Worm (Caenorhabditis elegans) whole organism, L4 larva: ENCODE results near the gene bli-2.

ENCODE experiments used
- F37D6.2 ChIP-seq: sonication (generic microtip); optimal IDR thresholded peaks from 2 replicates; lab custom pipeline; 2016; ENCODE audit warnings: mild to moderate bottlenecking, missing genetic modification characterization, missing compliant biosample characterization
- F49E8.2 ChIP-seq: sonication (generic microtip); optimal IDR thresholded peaks from 2 replicates; lab custom pipeline; 2016; ENCODE audit warnings: missing compliant biosample characterization, mild to moderate bottlenecking, missing genetic modification characterization, borderline replicate concordance
- R02D3.7 ChIP-seq: fragments of 150-350 bp; sonication (generic microtip); optimal IDR thresholded peaks from 3 replicates; lab custom pipeline; 2014; ENCODE audit warnings: missing biosample characterization, missing genetic modification characterization
- Y48G9A.11 ChIP-seq: fragments of 200-800 bp; sonication (Bioruptor generic); IDR thresholded peaks from 2 replicates; pipeline ENCODE4 v1.3.6; 2022; ENCODE audit warnings: missing genetic modification reagents, missing genetic modification characterization, missing compliant biosample characterization
- ZK337.2 ChIP-seq: fragments of 200-800 bp; sonication (Bioruptor generic); IDR thresholded peaks from 2 replicates; pipeline ENCODE4 v1.3.6; 2022; ENCODE audit warnings: missing genetic modification reagents, missing genetic modification characterization, missing compliant biosample characterization
- aha-1 ChIP-seq: fragments of 150-350 bp; peaks from one replicate; lab custom pipeline; 2014; ENCODE audit warnings: missing biosample characterization, missing genetic modification characterization
- arid-1 ChIP-seq: fragments of 200-800 bp; sonication (Bioruptor generic); conservative IDR thresholded peaks from 2 replicates; pipeline ENCODE4 v1.3.6; 2022; ENCODE audit warnings: missing genetic modification reagents, missing genetic modification characterization, missing compliant biosample characterization
- ceh-20 ChIP-seq: fragments of 200-800 bp; sonication (Bioruptor generic); IDR thresholded peaks from 2 replicates; pipeline ENCODE4 v1.3.6; 2022; ENCODE audit warnings: missing genetic modification reagents, missing genetic modification characterization, missing compliant biosample characterization
- ceh-32 ChIP-seq: sonication (generic microtip); optimal IDR thresholded peaks from 2 replicates; lab custom pipeline; 2016; ENCODE audit warnings: mild to moderate bottlenecking, missing genetic modification characterization, missing compliant biosample characterization; ENCODE audit not compliant: poor library complexity
- ceh-44 ChIP-seq: fragments of 200-800 bp; sonication (Bioruptor generic); IDR thresholded peaks from 2 replicates; pipeline ENCODE4 v1.3.6; 2022; ENCODE audit warnings: missing genetic modification reagents, missing genetic modification characterization, missing compliant biosample characterization
- ceh-82 ChIP-seq: sonication (generic microtip); optimal IDR thresholded peaks from 2 replicates; lab custom pipeline; 2017; ENCODE audit warnings: missing biosample characterization, missing genetic modification characterization
- ces-1 ChIP-seq: fragments of 150-350 bp; sonication (generic microtip); optimal IDR thresholded peaks from 4 replicates; lab custom pipeline; 2014; ENCODE audit warnings: missing biosample characterization, missing genetic modification reagents, missing genetic modification characterization
- cey-2 ChIP-seq: sonication (generic microtip); optimal IDR thresholded peaks from 3 replicates; lab custom pipeline; 2017; ENCODE audit warnings: missing genetic modification characterization, mild to moderate bottlenecking, missing compliant biosample characterization, antibody characterized with exemption, borderline replicate concordance; ENCODE audit not compliant: insufficient read depth
- daf-16 ChIP-seq, 3 experiments: sonication (generic microtip); optimal IDR thresholded peaks; 2 replicates each; lab custom pipeline; 2016 to 2017; ENCODE audit warnings: missing genetic modification characterization in 3 of 3, missing genetic modification reagents in 3 of 3, mild to moderate bottlenecking in 2 of 3, missing compliant biosample characterization in 2 of 3, missing biosample characterization in 1 of 3, moderate library complexity in 1 of 3
- dmd-6 ChIP-seq: fragments of 200-800 bp; sonication (Bioruptor generic); IDR thresholded peaks from 2 replicates; pipeline ENCODE4 v1.3.6; 2022; ENCODE audit warnings: missing genetic modification reagents, missing genetic modification characterization, missing compliant biosample characterization
- dmd-9 ChIP-seq: fragments of 200-800 bp; sonication (Bioruptor generic); IDR thresholded peaks from 2 replicates; pipeline ENCODE4 v1.3.6; 2022; ENCODE audit warnings: missing genetic modification reagents, missing genetic modification characterization, missing compliant biosample characterization
- dpl-1 ChIP-seq: fragments of 150-350 bp; optimal IDR thresholded peaks from 2 replicates; lab custom pipeline; 2014; ENCODE audit warnings: missing biosample characterization, missing genetic modification reagents, missing genetic modification characterization
- fkh-10 ChIP-seq: fragments of 150-350 bp; optimal IDR thresholded peaks from 2 replicates; lab custom pipeline; 2014; ENCODE audit warnings: missing biosample characterization, missing genetic modification reagents, missing genetic modification characterization
- hif-1 ChIP-seq, 2 experiments: sonication (generic microtip); optimal IDR thresholded peaks; 2 replicates each; lab custom pipeline; 2016 to 2017; ENCODE audit warnings: missing compliant biosample characterization in 2 of 2, missing genetic modification characterization in 2 of 2, missing genetic modification reagents in 2 of 2, missing genotype in 2 of 2, mild to moderate bottlenecking in 1 of 2
- hlh-11 ChIP-seq: fragments of 200-800 bp; sonication (Bioruptor generic); optimal IDR thresholded peaks from 2 replicates; lab custom pipeline; 2018; ENCODE audit warnings: mild to moderate bottlenecking, missing genetic modification characterization, missing compliant biosample characterization
- hmg-1.1 ChIP-seq: fragments of 200-800 bp; sonication (Bioruptor generic); IDR thresholded peaks from 2 replicates; pipeline ENCODE4 v1.3.6; 2022; ENCODE audit warnings: missing genetic modification reagents, missing genetic modification characterization, missing compliant biosample characterization
- lin-13 ChIP-seq: fragments of 150-350 bp; optimal IDR thresholded peaks from 2 replicates; lab custom pipeline; 2014; ENCODE audit warnings: missing biosample characterization, missing genetic modification reagents, missing genetic modification characterization
- lin-15B ChIP-seq: fragments of 150-350 bp; sonication (generic microtip); optimal IDR thresholded peaks from 3 replicates; lab custom pipeline; 2014; ENCODE audit warnings: missing biosample characterization, missing genetic modification characterization
- lin-38 ChIP-seq: fragments of 200-800 bp; sonication (Bioruptor generic); IDR thresholded peaks from 2 replicates; pipeline ENCODE4 v1.3.6; 2022; ENCODE audit warnings: missing genetic modification reagents, missing genetic modification characterization, missing compliant biosample characterization
- lsy-2 ChIP-seq, 2 experiments: fragments of 150-350 bp in 1 of 2; sonication (generic microtip) in 1 of 2; optimal IDR thresholded peaks; 2 replicates each; lab custom pipeline; 2014 to 2017; ENCODE audit warnings: missing biosample characterization in 2 of 2, missing genetic modification characterization in 2 of 2
- mdl-1 ChIP-seq, 2 experiments: fragments of 150-350 bp in 1 of 2; sonication (generic microtip) in 1 of 2; optimal IDR thresholded peaks; 2 replicates each; lab custom pipeline; 2014 to 2017; ENCODE audit warnings: missing biosample characterization in 2 of 2, missing genetic modification characterization in 2 of 2
- mep-1 ChIP-seq: fragments of 150-350 bp; sonication (generic microtip); optimal IDR thresholded peaks from 3 replicates; lab custom pipeline; 2014; ENCODE audit warnings: missing biosample characterization, missing genetic modification characterization
- mes-2 ChIP-seq: sonication (generic microtip); optimal IDR thresholded peaks from 2 replicates; lab custom pipeline; 2016; ENCODE audit warnings: missing genotype, mild to moderate bottlenecking, missing genetic modification characterization, missing compliant biosample characterization; ENCODE audit not compliant: poor library complexity, severe bottlenecking
- nhr-111 ChIP-seq: fragments of 200-800 bp; sonication (Bioruptor generic); optimal IDR thresholded peaks from 2 replicates; lab custom pipeline; 2018; ENCODE audit warnings: mild to moderate bottlenecking, missing genetic modification characterization, missing compliant biosample characterization
- nhr-28 ChIP-seq: fragments of 150-350 bp; optimal IDR thresholded peaks from 2 replicates; lab custom pipeline; 2014; ENCODE audit warnings: missing biosample characterization, missing genetic modification characterization
- nhr-6 ChIP-seq: fragments of 150-350 bp; optimal IDR thresholded peaks from 2 replicates; lab custom pipeline; 2014; ENCODE audit warnings: missing biosample characterization, missing genetic modification characterization
- nhr-77 ChIP-seq: fragments of 150-350 bp; optimal IDR thresholded peaks from 2 replicates; lab custom pipeline; 2014; ENCODE audit warnings: missing biosample characterization, missing genetic modification characterization
- pha-4 ChIP-seq, 2 experiments: fragments of 150-350 bp in 1 of 2; fragments of 200-800 bp in 1 of 2; sonication (Bioruptor generic) in 1 of 2; IDR thresholded peaks in 1 of 2; optimal IDR thresholded peaks in 1 of 2; 2 replicates each; pipeline versions ENCODE4 v1.3.6 to Lab custom; 2014 to 2022; ENCODE audit warnings: missing genetic modification characterization in 2 of 2, missing genetic modification reagents in 2 of 2, missing biosample characterization in 1 of 2, missing compliant biosample characterization in 1 of 2
- php-3 ChIP-seq: fragments of 200-800 bp; sonication (Bioruptor generic); IDR thresholded peaks from 2 replicates; pipeline ENCODE4 v1.3.6; 2022; ENCODE audit warnings: missing genetic modification reagents, missing genetic modification characterization, missing compliant biosample characterization
- rbr-2 ChIP-seq: sonication (generic microtip); optimal IDR thresholded peaks from 2 replicates; lab custom pipeline; 2016; ENCODE audit warnings: missing genotype, missing genetic modification characterization, missing compliant biosample characterization
- set-16 ChIP-seq: fragments of 200-800 bp; sonication (Bioruptor generic); IDR thresholded peaks from 2 replicates; pipeline ENCODE4 v1.3.6; 2022; ENCODE audit warnings: missing genetic modification reagents, missing genetic modification characterization, missing compliant biosample characterization
- unc-130 ChIP-seq: sonication (generic microtip); optimal IDR thresholded peaks from 2 replicates; lab custom pipeline; 2016; ENCODE audit warnings: missing genetic modification reagents, missing genetic modification characterization, missing compliant biosample characterization
- unc-62 ChIP-seq, 3 experiments: fragments of 150-350 bp in 1 of 3; sonication (generic microtip); optimal IDR thresholded peaks in 2 of 3; peaks in 1 of 3; 1 replicate in 1 of 3; 2 replicates in 2 of 3; lab custom pipeline; 2014 to 2017; ENCODE audit warnings: missing biosample characterization in 3 of 3, missing genetic modification characterization in 3 of 3, missing genetic modification reagents in 3 of 3, missing genotype in 1 of 3
- ztf-11 ChIP-seq: fragments of 150-350 bp; optimal IDR thresholded peaks from 2 replicates; lab custom pipeline; 2014; ENCODE audit warnings: missing biosample characterization, missing genetic modification characterization

Gene bli-2

DNA sequence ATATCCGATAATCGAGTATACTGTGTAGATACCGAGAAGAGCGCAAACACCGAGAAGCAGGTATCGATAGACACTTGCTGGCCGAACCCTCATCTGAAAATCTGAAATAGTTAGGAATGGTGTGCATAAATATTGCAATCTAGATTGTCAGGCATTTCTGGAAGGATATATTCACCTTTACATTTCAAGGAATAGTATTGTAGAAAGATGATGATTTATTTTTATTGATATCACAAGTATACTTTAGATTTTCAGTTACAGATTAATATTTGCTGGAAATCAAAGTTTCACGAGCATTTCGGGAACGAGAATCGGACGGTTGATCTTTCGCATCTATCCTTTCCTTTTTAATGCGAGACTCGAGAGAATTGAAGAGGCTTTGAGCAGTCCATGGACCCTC lies 7.4 kb upstream of the bli-2 start, which contains the start of gene fut-3:
Gene fut-3, minus strand, starts transcription at position 101 of the 400 bp plus-strand sequence.
- no peak for TF ChIP-seq lin-13 (GFP tag; lab: Kevin White, UChicago)
- no peak for TF ChIP-seq unc-130 (GFP tag; lab: Kevin White, UChicago)
- no peak for TF ChIP-seq fkh-10 (GFP tag; lab: Kevin White, UChicago)
- TF ChIP-seq lsy-2 (tag; optimal IDR thresholded peaks at IDR 0.05; lab: Kevin White, UChicago), result no peak
- no peak for TF ChIP-seq ceh-32 (tag; lab: Kevin White, UChicago)
- TF ChIP-seq nhr-111 (GFP tag; lab: Kevin White, UChicago), result no peak
- TF ChIP-seq aha-1 (tag; lab: Kevin White, UChicago), result no peak

DNA sequence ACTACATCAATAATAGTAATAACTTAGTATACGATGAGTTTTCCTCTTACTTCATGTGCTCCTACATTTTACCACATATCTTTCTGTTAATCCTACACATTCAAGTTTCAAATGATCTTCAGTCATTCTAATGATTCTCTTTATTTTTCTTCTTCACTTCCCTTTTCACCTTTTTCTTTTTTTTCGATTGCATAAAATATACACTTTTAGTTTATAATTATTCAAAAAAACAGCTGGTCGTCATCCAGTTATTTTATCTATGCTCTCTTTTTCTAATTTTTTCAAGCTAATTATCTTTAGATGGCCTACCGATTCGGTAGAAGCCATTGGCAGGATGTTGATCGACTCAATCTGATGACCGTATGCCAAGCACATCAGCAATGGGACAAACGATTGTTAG lies 2.0 kb upstream of the bli-2 start, which contains the start of gene F59E12.1:
Gene F59E12.1, plus strand, starts transcription at position 301 of the 400 bp plus-strand sequence.
- TF ChIP-seq mep-1 (tag; lab: Kevin White, UChicago), result no peak
- no peak for TF ChIP-seq ces-1 (GFP tag; lab: Kevin White, UChicago)
- no peak for TF ChIP-seq F49E8.2 (tag; lab: Kevin White, UChicago)
- TF ChIP-seq dmd-6 (GFP tag; lab: Robert Waterston, UW), result no peak
- TF ChIP-seq php-3 (GFP tag; lab: Robert Waterston, UW), result no peak

DNA sequence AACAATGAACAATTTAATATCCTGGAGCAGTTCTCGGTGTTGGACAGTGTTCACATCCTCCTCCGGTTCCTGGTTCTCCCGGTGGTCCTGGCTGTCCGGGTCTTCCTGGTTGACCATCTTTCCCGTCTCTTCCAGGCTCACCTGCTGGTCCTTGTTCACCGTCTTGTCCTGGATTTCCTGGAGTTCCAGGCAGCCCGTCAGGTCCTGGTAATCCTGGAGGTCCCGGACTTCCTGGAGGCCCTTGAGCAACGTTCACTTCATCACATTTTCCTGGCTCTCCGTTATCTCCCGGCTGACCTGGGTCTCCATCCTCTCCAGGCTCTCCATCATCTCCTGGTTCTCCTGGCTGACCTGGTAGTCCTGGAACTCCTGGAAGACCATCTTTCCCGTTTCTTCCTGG lies 808 bp downstream of the bli-2 start:
- TF ChIP-seq Y48G9A.11 (GFP tag; lab: Robert Waterston, UW) (no peak), lsy-2 (tag; optimal IDR thresholded peaks at IDR 0.05; lab: Kevin White, UChicago) (no peak), lin-38 (GFP tag; lab: Robert Waterston, UW) (no peak), ceh-20 (no peak), daf-16 (GFP tag; optimal IDR thresholded peaks at IDR 0.05; lab: Kevin White, UChicago) (no peak), daf-16 (tag; optimal IDR thresholded peaks at IDR 0.05; lab: Kevin White, UChicago) (no peak), set-16 (GFP tag; lab: Robert Waterston, UW) (peak; percentile 86), cey-2 (tag; lab: Kevin White, UChicago) (no peak)

DNA sequence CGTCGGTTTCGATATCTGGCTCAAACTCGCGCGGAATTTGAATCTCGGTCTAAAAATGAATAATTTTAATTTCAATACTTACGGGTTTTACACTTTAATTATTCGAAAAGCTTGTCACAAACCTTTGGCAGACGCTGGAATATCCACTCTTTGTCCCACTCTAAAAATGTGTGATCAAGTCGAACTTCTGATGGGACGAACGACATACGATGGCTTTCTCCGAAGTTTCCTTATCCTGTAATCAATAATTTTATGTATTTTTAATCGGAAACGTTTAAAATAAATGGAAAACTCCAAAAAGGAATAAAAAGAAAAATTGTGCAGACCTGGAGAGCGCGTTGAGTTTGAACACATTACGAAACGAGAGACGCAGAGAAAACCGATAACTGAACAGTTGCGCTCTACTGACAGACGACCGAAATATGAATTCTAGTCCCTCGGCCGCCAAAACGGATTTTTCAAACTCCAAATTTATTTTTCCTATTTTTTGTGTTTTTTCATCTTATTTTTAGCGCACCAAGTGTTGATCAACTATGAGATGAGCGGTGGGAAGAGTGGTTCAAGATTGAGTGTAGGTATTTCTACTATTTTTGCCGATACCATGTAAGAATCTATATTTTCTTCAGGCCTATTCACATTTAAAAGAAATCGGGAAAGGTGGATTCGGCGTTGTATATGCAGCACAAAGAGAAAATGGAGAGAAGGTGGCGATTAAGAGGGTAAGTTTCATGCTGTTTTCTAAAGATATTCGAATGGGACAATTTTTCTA lies 2.8 kb downstream of the bli-2 start, which contains the start of the genes sam-4, F59E12.17 and zyg-1:
Gene sam-4, minus strand, starts transcription at position 51 of the 769 bp plus-strand sequence.
Gene F59E12.17, minus strand, starts transcription at position 235 of the 769 bp plus-strand sequence.
Gene zyg-1, plus strand, starts transcription at position 513 of the 769 bp plus-strand sequence.
- TF ChIP-seq ces-1 (GFP tag; lab: Kevin White, UChicago), result no peak
- TF ChIP-seq lin-15B (tag; lab: Kevin White, UChicago), result peak; percentile 31
- TF ChIP-seq nhr-28, result peak; percentile 52
- peak; percentile 94 for TF ChIP-seq mes-2 (tag; lab: Kevin White, UChicago)
- TF ChIP-seq dmd-9 (GFP tag; lab: Robert Waterston, UW), result no peak
- TF ChIP-seq unc-62 (GFP tag; optimal IDR thresholded peaks at IDR 0.05 in 1 of 2; lab: Kevin White, UChicago), result peak in 1 of 2 experiments; percentile 52
- no peak for TF ChIP-seq unc-62 (tag; optimal IDR thresholded peaks at IDR 0.05; lab: Kevin White, UChicago)
- peak in 1 of 2 experiments; percentile 70 for TF ChIP-seq hif-1 (tag; optimal IDR thresholded peaks at IDR 0.05; lab: Kevin White, UChicago)
- TF ChIP-seq Y48G9A.11 (GFP tag; lab: Robert Waterston, UW), result peak; percentile 50; the same call in 1 of the 2 replicates
- peak; percentile 50 for TF ChIP-seq aha-1 (tag; lab: Kevin White, UChicago)
- TF ChIP-seq nhr-77 (tag; lab: Kevin White, UChicago), result peak; percentile 29
- peak; percentile 74 for TF ChIP-seq dpl-1 (GFP tag; lab: Kevin White, UChicago)
- TF ChIP-seq hlh-11 (tag; lab: Kevin White, UChicago), result peak; percentile 8
- TF ChIP-seq lsy-2 (tag; optimal IDR thresholded peaks at IDR 0.05; lab: Kevin White, UChicago), result peak in 1 of 2 experiments; percentile 81
- no peak for TF ChIP-seq R02D3.7 (tag; lab: Kevin White, UChicago)
- TF ChIP-seq ceh-82 (tag; lab: Kevin White, UChicago), result no peak
- peak; percentile 24 for TF ChIP-seq rbr-2
- TF ChIP-seq ceh-44 (GFP tag; lab: Robert Waterston, UW), result peak; percentile 75; the same call in 1 of the 2 replicates
- peak; percentile 88 for TF ChIP-seq unc-130 (GFP tag; lab: Kevin White, UChicago)
- TF ChIP-seq nhr-6 (tag; lab: Kevin White, UChicago), result peak; percentile 77
- TF ChIP-seq hmg-1.1 (GFP tag; lab: Robert Waterston, UW), result peak; percentile 53
- 0 out of 2 replicates have a peak, but pooled peaks have one; percentile 17 for TF ChIP-seq arid-1 (GFP tag; lab: Robert Waterston, UW)
- TF ChIP-seq mdl-1 (tag; optimal IDR thresholded peaks at IDR 0.05; lab: Kevin White, UChicago), result peak in 1 of 2 experiments; percentile 9
- TF ChIP-seq fkh-10 (GFP tag; lab: Kevin White, UChicago), result peak; percentile 13
- no peak for TF ChIP-seq ztf-11 (tag; lab: Kevin White, UChicago)
- no peak for TF ChIP-seq pha-4 (GFP tag; IDR thresholded peaks at IDR 0.05; lab: Robert Waterston, UW)
- peak; percentile 70 for TF ChIP-seq pha-4 (tag; optimal IDR thresholded peaks at IDR 0.05; lab: Kevin White, UChicago)
- peak; percentile 92 for TF ChIP-seq lin-38 (GFP tag; lab: Robert Waterston, UW)
- TF ChIP-seq F37D6.2 (tag; lab: Kevin White, UChicago), result no peak
- TF ChIP-seq ZK337.2, result no peak
